Worm (Caenorhabditis elegans) whole organism, mixed stage, embryonic: ENCODE measurements around the gene nhr-27.

Experiments
- ceh-39 ChIP-seq: fragments of 150-350 bp; optimal IDR thresholded peaks from 2 replicates; lab custom pipeline; 2014; ENCODE audit warnings: missing biosample characterization, missing genetic modification characterization
- elt-3 ChIP-seq: fragments of 150-350 bp; optimal IDR thresholded peaks from 2 replicates; lab custom pipeline; 2014; ENCODE audit warnings: missing biosample characterization, missing genetic modification characterization
- lin-13 ChIP-seq: fragments of 150-350 bp; optimal IDR thresholded peaks from 2 replicates; lab custom pipeline; 2014; ENCODE audit warnings: missing biosample characterization, missing genetic modification characterization
- lsy-2 ChIP-seq: fragments of 150-350 bp; optimal IDR thresholded peaks from 2 replicates; lab custom pipeline; 2014; ENCODE audit warnings: missing biosample characterization, missing genetic modification characterization
- mab-5 ChIP-seq: fragments of 150-350 bp; optimal IDR thresholded peaks from 2 replicates; lab custom pipeline; 2014; ENCODE audit warnings: missing biosample characterization, missing genetic modification characterization
- mep-1 ChIP-seq: fragments of 150-350 bp; optimal IDR thresholded peaks from 2 replicates; lab custom pipeline; 2017; ENCODE audit warnings: missing biosample characterization, missing genetic modification reagents, missing genetic modification characterization, inconsistent platforms
- nhr-12 ChIP-seq: fragments of 150-350 bp; optimal IDR thresholded peaks from 2 replicates; lab custom pipeline; 2014; ENCODE audit warnings: missing biosample characterization, missing genetic modification characterization
- nhr-28 ChIP-seq: fragments of 150-350 bp; optimal IDR thresholded peaks from 2 replicates; lab custom pipeline; 2014; ENCODE audit warnings: missing biosample characterization, missing genetic modification characterization
- nhr-76 ChIP-seq: sonication (generic microtip); optimal IDR thresholded peaks from 2 replicates; lab custom pipeline; 2017; ENCODE audit warnings: missing biosample characterization, missing genetic modification characterization
- pha-4 ChIP-seq: fragments of 150-350 bp; optimal IDR thresholded peaks from 2 replicates; lab custom pipeline; 2018; ENCODE audit warnings: missing biosample characterization, missing genetic modification reagents, missing genetic modification characterization
- sem-2 ChIP-seq: fragments of 200-800 bp; sonication (Bioruptor generic); optimal IDR thresholded peaks from 2 replicates; lab custom pipeline; 2018; ENCODE audit warnings: mild to moderate bottlenecking, missing genetic modification characterization, missing compliant biosample characterization
- snpc-4 ChIP-seq: fragments of 150-350 bp; optimal IDR thresholded peaks from 2 replicates; lab custom pipeline; 2014; ENCODE audit warnings: missing biosample characterization, missing genetic modification characterization
- unc-62 ChIP-seq: fragments of 150-350 bp; optimal IDR thresholded peaks from 2 replicates; lab custom pipeline; 2014; ENCODE audit warnings: missing biosample characterization, missing genetic modification reagents, missing genetic modification characterization

ce11 chrX:12668941-12669501 is 139.1 kb downstream of the nhr-27 start:
- TF ChIP-seq snpc-4 (tag; lab: Kevin White, UChicago) (no peak), lsy-2 (tag; lab: Kevin White, UChicago) (no peak), lin-13 (tag; lab: Kevin White, UChicago) (no peak), nhr-12 (tag; lab: Kevin White, UChicago) (no peak), pha-4 (tag; lab: Kevin White, UChicago) (no peak), ceh-39 (no peak), unc-62 (no peak), nhr-28 (tag; lab: Kevin White, UChicago) (no peak), elt-3 (tag; lab: Kevin White, UChicago) (no peak), mab-5 (tag; lab: Kevin White, UChicago) (no peak), mep-1 (no peak), nhr-76 (tag; lab: Kevin White, UChicago) (no peak), sem-2 (no peak)
